Worm (Caenorhabditis elegans) whole organism, L4 larva: ENCODE data around the gene nhr-68.

Experiments used
- arid-1 ChIP-seq: fragments of 200-800 bp; sonication (Bioruptor generic); conservative IDR thresholded peaks from 2 replicates; pipeline ENCODE4 v1.3.6; 2022; ENCODE audit warnings: missing genetic modification reagents, missing genetic modification characterization, missing compliant biosample characterization
- ctbp-1 ChIP-seq: fragments of 200-800 bp; sonication (Bioruptor generic); IDR thresholded peaks from 2 replicates; pipeline ENCODE4 v1.3.6; 2022; ENCODE audit warnings: missing genetic modification reagents, missing genetic modification characterization, missing compliant biosample characterization
- dpl-1 ChIP-seq: fragments of 150-350 bp; optimal IDR thresholded peaks from 2 replicates; lab custom pipeline; 2014; ENCODE audit warnings: missing biosample characterization, missing genetic modification reagents, missing genetic modification characterization
- lin-29 ChIP-seq: fragments of 200-800 bp; sonication (Bioruptor generic); IDR thresholded peaks from 2 replicates; pipeline ENCODE4 v1.3.6; 2022; ENCODE audit warnings: missing genetic modification reagents, missing genetic modification characterization, missing compliant biosample characterization
- lin-39 ChIP-seq: fragments of 150-350 bp; optimal IDR thresholded peaks from 2 replicates; lab custom pipeline; 2014; ENCODE audit warnings: missing biosample characterization, missing genetic modification reagents, missing genetic modification characterization
- nhr-11 ChIP-seq: fragments of 150-350 bp; optimal IDR thresholded peaks from 2 replicates; lab custom pipeline; 2014; ENCODE audit warnings: missing biosample characterization, missing genetic modification characterization
- saeg-2 ChIP-seq: fragments of 200-800 bp; sonication (Bioruptor generic); IDR thresholded peaks from 2 replicates; pipeline ENCODE4 v1.3.6; 2022; ENCODE audit warnings: missing genetic modification reagents, missing genetic modification characterization, missing compliant biosample characterization
- tra-1 ChIP-seq: fragments of 200-800 bp; sonication (Bioruptor generic); IDR thresholded peaks from 2 replicates; pipeline ENCODE4 v1.3.6; 2022; ENCODE audit warnings: missing genetic modification reagents, missing genetic modification characterization, missing compliant biosample characterization
- zag-1 ChIP-seq: fragments of 150-350 bp; optimal IDR thresholded peaks from 2 replicates; lab custom pipeline; 2014; ENCODE audit warnings: missing biosample characterization, missing genetic modification characterization

- no peak for TF ChIP-seq lin-29 (GFP tag; lab: Robert Waterston, UW)
- no peak for TF ChIP-seq dpl-1 (GFP tag; lab: Kevin White, UChicago)
- no peak for TF ChIP-seq tra-1
- no peak for TF ChIP-seq arid-1 (GFP tag; lab: Robert Waterston, UW)
- no peak for TF ChIP-seq nhr-11 (tag; lab: Kevin White, UChicago)
- TF ChIP-seq saeg-2 (GFP tag; lab: Robert Waterston, UW) = no peak
- TF ChIP-seq lin-39 (tag; lab: Kevin White, UChicago) = no peak
- no peak for TF ChIP-seq ctbp-1 (GFP tag; lab: Robert Waterston, UW)
- TF ChIP-seq zag-1 = no peak
Observed at ce11 chrV:11598807-11599206, 25.6 kb downstream of the nhr-68 start, which contains the start of gene srx-84.
